Fruit fly (Drosophila melanogaster) whole organism, prepupa: ENCODE results near the gene Bicra.
A peak's percentile ranks its signal among the peaks of the same experiment; 100 is the strongest.

Source experiments
- Blimp-1 ChIP-seq: fragments of 200-800 bp; sonication (Bioruptor generic); optimal IDR thresholded peaks from 3 replicates; lab custom pipeline; 2017; ENCODE audit warnings: missing biosample characterization, missing genetic modification characterization, mild to moderate bottlenecking, moderate library complexity, missing genetic modification reagents
- CG16779 ChIP-seq: fragments of 200-800 bp; sonication (Bioruptor generic); optimal IDR thresholded peaks from 3 replicates; lab custom pipeline; 2017; ENCODE audit warnings: missing biosample characterization, mild to moderate bottlenecking, missing genetic modification characterization
- CG31627 ChIP-seq: fragments of 200-800 bp; sonication (Bioruptor generic); optimal IDR thresholded peaks from 3 replicates; lab custom pipeline; 2016; ENCODE audit warnings: missing biosample characterization, missing genetic modification characterization
- CG6163 ChIP-seq: fragments of 200-800 bp; sonication (Bioruptor generic); IDR thresholded peaks from 3 replicates; pipeline ENCODE4 v1.3.6; 2022; ENCODE audit warnings: missing biosample characterization, missing genetic modification characterization
- CG9139 ChIP-seq: fragments of 200-800 bp; sonication (Bioruptor generic); optimal IDR thresholded peaks from 3 replicates; lab custom pipeline; 2017; ENCODE audit warnings: missing biosample characterization, mild to moderate bottlenecking, missing genetic modification characterization
- Eip93F ChIP-seq: fragments of 200-800 bp; sonication (Bioruptor generic); optimal IDR thresholded peaks from 2 replicates; lab custom pipeline; 2016; ENCODE audit warnings: missing biosample characterization, mild to moderate bottlenecking, missing genetic modification characterization
- Ets21C ChIP-seq: fragments of 200-800 bp; sonication (Bioruptor generic); optimal IDR thresholded peaks from 3 replicates; lab custom pipeline; 2016; ENCODE audit warnings: missing biosample characterization, missing genetic modification characterization
- Sox102F ChIP-seq: fragments of 200-800 bp; sonication (Bioruptor generic); optimal IDR thresholded peaks from 2 replicates; lab custom pipeline; 2016; ENCODE audit warnings: missing biosample characterization, mild to moderate bottlenecking, missing genetic modification characterization

dm6 chr3R:29039704-29040430 is 23.0 kb upstream of the Bicra start:
- TF ChIP-seq CG16779 (tag; lab: Kevin White, UChicago): no peak
- no peak for TF ChIP-seq Blimp-1 (GFP tag; lab: Kevin White, UChicago)
- no peak for TF ChIP-seq Sox102F (GFP tag; lab: Kevin White, UChicago)
- TF ChIP-seq CG31627 (GFP tag; lab: Kevin White, UChicago): peak; percentile 52
- no peak for TF ChIP-seq Eip93F (GFP tag; lab: Kevin White, UChicago)
- no peak for TF ChIP-seq CG9139
- TF ChIP-seq CG6163 (GFP tag; lab: Robert Waterston, UW): peak; percentile 47; the same call in 2 of the 3 replicates
- TF ChIP-seq Ets21C (GFP tag; lab: Kevin White, UChicago): peak; percentile 27
